Fruit fly (Drosophila melanogaster) S2 (cell line): ENCODE results near the gene gukh.

Experiments used
- CG8478 ChIP-seq: fragments of >200 bp; optimal IDR thresholded peaks from 2 replicates; lab custom pipeline; 2018
- CTCF ChIP-seq, 2 experiments: fragments of >200 bp; optimal IDR thresholded peaks; 2 replicates each; lab custom pipeline; 2018

dm6 chr3R:18988957-18989818 lies 5.4 kb downstream of the gukh start:
- TF ChIP-seq CTCF (optimal IDR thresholded peaks at IDR 0.05; lab: Kevin White, UChicago) (no peak), CG8478 (no peak)
